Fruit fly (Drosophila melanogaster): ENCODE measurements around the gene CG10553.

DNA sequence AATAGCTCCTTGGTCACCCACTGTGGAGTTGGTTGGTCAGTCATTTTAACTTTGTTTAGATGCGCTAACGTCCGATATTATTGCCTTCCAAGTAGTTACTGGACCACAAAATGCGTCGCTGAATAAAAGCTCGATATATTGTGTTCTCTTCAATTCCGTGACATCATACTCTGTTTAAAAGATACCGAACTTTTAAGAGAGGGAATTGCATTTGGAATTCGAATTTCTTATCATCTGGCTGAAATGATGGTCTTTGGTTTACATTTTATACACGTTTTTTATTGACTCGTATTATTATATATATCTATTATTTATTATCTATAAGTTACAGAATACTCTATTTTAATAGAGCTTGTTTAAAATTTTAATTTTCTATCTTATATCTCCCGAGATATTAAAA is 13.2 kb upstream of the CG10553 start, which contains the start of gene CHKov2:
- no peak for TF ChIP-seq CG17806 (tag; optimal IDR thresholded peaks at IDR 0.05)
- TF ChIP-seq Ets98B (GFP tag; IDR thresholded peaks at IDR 0.05), result no peak
- TF ChIP-seq EcR (GFP tag; optimal IDR thresholded peaks at IDR 0.05), result no peak
- TF ChIP-seq CG14655 (GFP tag; optimal IDR thresholded peaks at IDR 0.05), result no peak
- no peak for TF ChIP-seq CG9948 (tag; optimal IDR thresholded peaks at IDR 0.05)
- no peak for TF ChIP-seq CG13204 (GFP tag; optimal IDR thresholded peaks at IDR 0.05)
- no peak for TF ChIP-seq Pif1A (GFP tag; optimal IDR thresholded peaks at IDR 0.05)
- no peak for TF ChIP-seq CG8159 (tag; optimal IDR thresholded peaks at IDR 0.05)
- no peak for TF ChIP-seq CG34367 (tag; optimal IDR thresholded peaks at IDR 0.05)
- no peak for TF ChIP-seq CG15710 (tag; optimal IDR thresholded peaks at IDR 0.05)
- TF ChIP-seq rn (GFP tag; IDR thresholded peaks at IDR 0.05), result no peak
